Worm (Caenorhabditis elegans): ENCODE results near the gene Y46H3C.7.

DNA sequence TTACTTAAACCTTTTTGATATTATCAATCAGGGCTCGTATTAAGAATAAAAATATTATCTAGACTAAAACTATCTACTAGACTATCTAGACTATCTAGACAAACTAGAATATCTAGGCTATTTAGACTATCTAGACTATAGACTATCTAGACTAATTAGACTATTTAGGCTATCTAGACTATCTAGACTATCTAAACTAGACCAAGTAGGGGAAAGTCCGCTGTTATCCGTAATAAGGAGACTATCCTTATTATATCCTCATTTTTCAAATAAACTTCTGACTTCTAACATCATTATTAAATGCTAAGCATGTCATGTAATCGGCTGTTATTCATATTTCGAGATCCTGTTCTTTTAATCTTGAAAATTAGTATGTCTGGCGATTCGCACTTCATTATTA, 28.1 kb upstream of the Y46H3C.7 start, which contains the start of gene srw-101:
- no peak for TF ChIP-seq nhr-76 (tag; optimal IDR thresholded peaks at IDR 0.05)
- TF ChIP-seq ama-1 (optimal IDR thresholded peaks at IDR 0.05) = no peak
- no peak for TF ChIP-seq R02D3.7 (tag; optimal IDR thresholded peaks at IDR 0.05)
- TF ChIP-seq tbx-2 (tag; optimal IDR thresholded peaks at IDR 0.05) = no peak
- no peak for TF ChIP-seq fos-1 (tag; optimal IDR thresholded peaks at IDR 0.05)
- TF ChIP-seq nhr-237 (tag; optimal IDR thresholded peaks at IDR 0.05) = no peak
- TF ChIP-seq ztf-11 (tag; optimal IDR thresholded peaks at IDR 0.05) = no peak
- TF ChIP-seq elt-2 (tag; optimal IDR thresholded peaks at IDR 0.05) = no peak
- TF ChIP-seq nhr-11 (tag; optimal IDR thresholded peaks at IDR 0.05) = no peak

All from whole organism, L3 larva.